Worm (Caenorhabditis elegans) whole organism, midembryonic: ENCODE results near the gene F57G8.7.

Source experiments
- T22C8.4 ChIP-seq: fragments of 200-800 bp; sonication (Bioruptor generic); IDR thresholded peaks from 2 replicates; pipeline ENCODE4 v1.3.6; 2022; ENCODE audit warnings: missing genetic modification characterization, missing compliant biosample characterization
- cog-1 ChIP-seq: sonication (generic microtip); optimal IDR thresholded peaks from 2 replicates; lab custom pipeline; 2016; ENCODE audit warnings: missing genetic modification characterization, missing compliant biosample characterization
- flt-1 ChIP-seq: fragments of 200-800 bp; sonication (Bioruptor generic); IDR thresholded peaks from 2 replicates; pipeline ENCODE4 v1.3.6; 2022; ENCODE audit warnings: missing genetic modification characterization, missing compliant biosample characterization
- klf-2 ChIP-seq: fragments of 200-800 bp; sonication (Bioruptor generic); conservative IDR thresholded peaks from 2 replicates; pipeline ENCODE4 v1.3.6; 2022; ENCODE audit warnings: missing genetic modification reagents, missing genetic modification characterization, missing compliant biosample characterization
- ref-1 ChIP-seq: fragments of 200-800 bp; sonication (Bioruptor generic); conservative IDR thresholded peaks from 2 replicates; pipeline ENCODE4 v1.3.6; 2022; ENCODE audit warnings: missing genetic modification reagents, missing genetic modification characterization, missing compliant biosample characterization
- ztf-23 ChIP-seq: fragments of 200-800 bp; sonication (Bioruptor generic); IDR thresholded peaks from 2 replicates; pipeline ENCODE4 v1.3.6; 2022; ENCODE audit warnings: missing genetic modification reagents, missing genetic modification characterization, missing compliant biosample characterization
- ztf-29 ChIP-seq: fragments of 200-800 bp; sonication (Bioruptor generic); IDR thresholded peaks from 2 replicates; pipeline ENCODE4 v1.3.6; 2022; ENCODE audit warnings: missing genetic modification reagents, missing genetic modification characterization, missing compliant biosample characterization

DNA sequence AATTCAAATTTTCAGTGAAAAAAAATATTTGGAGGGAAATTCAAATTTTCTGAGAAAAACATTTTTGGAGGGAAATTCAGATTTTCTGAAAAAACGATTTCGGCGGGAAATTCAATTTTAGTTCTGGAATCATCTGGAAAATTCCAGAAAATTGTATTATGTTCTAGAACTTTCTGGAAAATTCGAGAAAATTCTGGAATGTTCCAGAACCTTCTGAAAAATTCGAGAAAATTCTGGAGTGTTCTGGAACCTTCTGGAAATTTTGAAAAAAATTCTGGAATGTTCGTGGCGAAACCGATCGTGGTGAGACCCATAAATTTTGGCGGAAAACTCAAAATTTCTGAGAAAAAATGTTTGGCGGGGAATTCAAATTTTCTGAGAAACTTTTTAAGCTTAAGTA is 6.8 kb upstream of the F57G8.7 start:
- TF ChIP-seq ref-1 (no peak), ztf-29 (GFP tag; lab: Robert Waterston, UW) (no peak), ztf-23 (GFP tag; lab: Robert Waterston, UW) (no peak), cog-1 (tag; lab: Kevin White, UChicago) (no peak), flt-1 (GFP tag; lab: Robert Waterston, UW) (no peak), T22C8.4 (GFP tag; lab: Robert Waterston, UW) (no peak), klf-2 (GFP tag; lab: Robert Waterston, UW) (no peak)
